Fruit fly (Drosophila melanogaster): ENCODE results near the gene CG17746.
A peak's percentile ranks its signal among the peaks of the same experiment; 100 is the strongest.

CG17746 gene

DNA sequence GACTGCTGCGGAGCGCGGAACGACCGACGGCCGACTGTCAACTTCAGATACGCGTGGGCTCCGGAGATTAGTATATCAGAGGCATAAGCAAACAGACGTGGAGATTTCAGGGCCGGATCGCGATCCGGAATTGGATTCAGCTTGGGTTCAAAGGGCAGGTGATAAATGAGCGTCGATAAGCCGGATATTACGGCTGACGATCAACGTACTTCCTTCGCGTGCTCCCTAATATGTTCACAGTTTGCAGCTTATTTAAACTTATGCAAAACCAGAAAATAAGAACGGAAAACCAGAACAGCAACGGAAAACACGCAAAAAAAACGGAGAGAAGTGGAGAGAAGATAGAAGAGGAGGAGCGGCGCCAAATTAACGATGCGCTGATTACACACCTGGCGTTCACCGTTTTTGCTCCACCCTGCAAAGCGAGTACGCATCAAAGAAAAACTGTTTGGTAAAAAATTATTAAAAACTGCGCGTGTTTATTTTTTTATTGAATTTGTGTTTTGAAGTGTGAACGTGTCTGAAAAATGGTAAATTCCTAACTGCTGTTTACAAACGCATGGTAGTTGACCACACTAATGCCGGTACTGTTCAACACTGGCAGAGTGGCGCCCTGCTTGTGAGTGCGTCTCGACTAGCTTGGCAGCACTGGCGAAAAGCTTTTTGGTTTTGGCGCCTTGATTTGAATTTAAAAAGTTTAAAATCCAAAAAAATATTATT lies at the start of gene CG17746 (continued):
- peak; percentile 92 for TF ChIP-seq Lhr (GFP tag; optimal IDR thresholded peaks at IDR 0.05)
- no peak for TF ChIP-seq Sox102F (GFP tag; optimal IDR thresholded peaks at IDR 0.05)
- peak; percentile 45; the same call in 1 of the 2 replicates for TF ChIP-seq Dref (GFP tag; IDR thresholded peaks at IDR 0.05)
- peak; percentile 64 for TF ChIP-seq Sin3A (optimal IDR thresholded peaks at IDR 0.05)
- no peak for TF ChIP-seq fru (optimal IDR thresholded peaks at IDR 0.05)
- no peak for TF ChIP-seq ara (GFP tag; IDR thresholded peaks at IDR 0.05)
- TF ChIP-seq NC2β (GFP tag; optimal IDR thresholded peaks at IDR 0.05), result peak; percentile 28
- TF ChIP-seq CG18011 (GFP tag; optimal IDR thresholded peaks at IDR 0.05), result no peak
- TF ChIP-seq CG14710 (tag; optimal IDR thresholded peaks at IDR 0.05), result peak; percentile 72
- no peak for TF ChIP-seq ase (GFP tag; IDR thresholded peaks at IDR 0.05)
- no peak for TF ChIP-seq CG11247 (GFP tag; IDR thresholded peaks at IDR 0.05)
- peak; percentile 21 for TF ChIP-seq zen (tag; optimal IDR thresholded peaks at IDR 0.05)
- TF ChIP-seq peb (GFP tag; IDR thresholded peaks at IDR 0.05), result no peak
- TF ChIP-seq cato (GFP tag; optimal IDR thresholded peaks at IDR 0.05; ENCODE audit: borderline replicate concordance), result no peak
- peak; percentile 83 for TF ChIP-seq CTCF (GFP tag; optimal IDR thresholded peaks at IDR 0.05)
- TF ChIP-seq CG14014 (GFP tag; IDR thresholded peaks at IDR 0.05), result no peak
- peak; percentile 91 for TF ChIP-seq CG3847 (GFP tag; IDR thresholded peaks at IDR 0.05)
- peak; percentile 41; the same call in 1 of the 2 replicates for TF ChIP-seq unc-4 (GFP tag; IDR thresholded peaks at IDR 0.05; ENCODE audit: partially characterized antibody)
- no peak for TF ChIP-seq Poxn (GFP tag; IDR thresholded peaks at IDR 0.05)
- TF ChIP-seq CG18476 (GFP tag; optimal IDR thresholded peaks at IDR 0.05), result no peak
- no peak for TF ChIP-seq run (tag; optimal IDR thresholded peaks at IDR 0.05)
- no peak for TF ChIP-seq mirr (GFP tag; optimal IDR thresholded peaks at IDR 0.05)
- peak; percentile 59; the same call in 1 of the 3 replicates for TF ChIP-seq CG34422 (GFP tag; IDR thresholded peaks at IDR 0.05)
- no peak for TF ChIP-seq CG15696 (tag; optimal IDR thresholded peaks at IDR 0.05)
- no peak for TF ChIP-seq crc (GFP tag; optimal IDR thresholded peaks at IDR 0.05)
- TF ChIP-seq otp (GFP tag; IDR thresholded peaks at IDR 0.05), result no peak
- no peak for TF ChIP-seq NC2α (GFP tag; optimal IDR thresholded peaks at IDR 0.05)
- TF ChIP-seq amos (GFP tag; IDR thresholded peaks at IDR 0.05; ENCODE audit: partially characterized antibody), result peak; percentile 64; the same call in 1 of the 2 replicates
- peak; percentile 10 for TF ChIP-seq CG8924 (tag; optimal IDR thresholded peaks at IDR 0.05)
- peak; percentile 15 for TF ChIP-seq CG1647 (GFP tag; optimal IDR thresholded peaks at IDR 0.05)
- peak; percentile 47 for TF ChIP-seq CG9876 (GFP tag; optimal IDR thresholded peaks at IDR 0.05)
- TF ChIP-seq CG18262 (tag; optimal IDR thresholded peaks at IDR 0.05), result no peak
- TF ChIP-seq Ravus (GFP tag; IDR thresholded peaks at IDR 0.05), result no peak
- no peak for TF ChIP-seq ap (GFP tag; IDR thresholded peaks at IDR 0.05)
- TF ChIP-seq CG6791 (GFP tag; IDR thresholded peaks at IDR 0.05; ENCODE audit: partially characterized antibody), result peak; percentile 67
- no peak for TF ChIP-seq CG3838 (GFP tag; optimal IDR thresholded peaks at IDR 0.05)
- TF ChIP-seq CG8359 (GFP tag; optimal IDR thresholded peaks at IDR 0.05; ENCODE audit: borderline replicate concordance), result no peak
- no peak for TF ChIP-seq Atf6 (GFP tag; IDR thresholded peaks at IDR 0.05)
- no peak for TF ChIP-seq aop (GFP tag; IDR thresholded peaks at IDR 0.05)
- TF ChIP-seq CG13624 (GFP tag; optimal IDR thresholded peaks at IDR 0.05), result peak; percentile 77
- no peak for TF ChIP-seq fd96Cb (tag; optimal IDR thresholded peaks at IDR 0.05)
- no peak for TF ChIP-seq MTF-1 (GFP tag; optimal IDR thresholded peaks at IDR 0.05; ENCODE audit: borderline replicate concordance)
- TF ChIP-seq CG8089 (GFP tag; optimal IDR thresholded peaks at IDR 0.05), result no peak
- peak; percentile 9 for TF ChIP-seq psq (GFP tag; optimal IDR thresholded peaks at IDR 0.05)
- peak; percentile 54 for TF ChIP-seq zfh2 (GFP tag; optimal IDR thresholded peaks at IDR 0.05)
- TF ChIP-seq eve (GFP tag; optimal IDR thresholded peaks at IDR 0.05), result no peak
- no peak for TF ChIP-seq lbe (GFP tag; optimal IDR thresholded peaks at IDR 0.05)
- no peak for TF ChIP-seq luna (GFP tag; optimal IDR thresholded peaks at IDR 0.05)
- no peak for TF ChIP-seq Hmx (GFP tag; optimal IDR thresholded peaks at IDR 0.05)
- TF ChIP-seq jigr1 (GFP tag; IDR thresholded peaks at IDR 0.05), result no peak
- TF ChIP-seq lab (GFP tag; optimal IDR thresholded peaks at IDR 0.05), result peak; percentile 40
- no peak for TF ChIP-seq CG10959 (GFP tag; IDR thresholded peaks at IDR 0.05)

All from whole organism, embryonic.